2 fruit fly cellular contexts compared by ENCODE assay signal in genomic region chr2L:7923636-7924301, dm6.
A peak's percentile ranks its signal among the peaks of the same experiment; 100 is the strongest.
TF ChIP-seq lines count a peak whose summit lies in the region.

No protein-coding gene starts in this region.

TF ChIP-seq in whole organism, embryonic, 481 proteins besides CTCF, POLR2A, EP300 and RAD21 (continued from another document and continues in another):
- TF ChIP-seq CG3838 (GFP tag; optimal IDR thresholded peaks at IDR 0.05; lab: Kevin White, UChicago), result no peak
- peak; percentile 54 for TF ChIP-seq Hr39 (optimal IDR thresholded peaks at IDR 0.05; lab: Kevin White, UChicago)
- 0 out of 2 replicates have a peak, but pooled peaks have one; percentile 8 for TF ChIP-seq CG3847 (GFP tag; IDR thresholded peaks at IDR 0.05; lab: Robert Waterston, UW)
- no peak for TF ChIP-seq odd (GFP tag; optimal IDR thresholded peaks at IDR 0.05; lab: Kevin White, UChicago)
- TF ChIP-seq gem (tag; optimal IDR thresholded peaks at IDR 0.05; lab: Kevin White, UChicago), result peak; percentile 40
- TF ChIP-seq CG11504 (tag; optimal IDR thresholded peaks at IDR 0.05; lab: Kevin White, UChicago), result peak; percentile 12
- TF ChIP-seq mld (GFP tag; IDR thresholded peaks at IDR 0.05; lab: Robert Waterston, UW; ENCODE audit: partially characterized antibody), result no peak
- no peak for TF ChIP-seq Spps (tag; optimal IDR thresholded peaks at IDR 0.05; lab: Kevin White, UChicago)
- TF ChIP-seq otp (GFP tag; IDR thresholded peaks at IDR 0.05; lab: Robert Waterston, UW), result no peak
- TF ChIP-seq slbo (GFP tag; IDR thresholded peaks at IDR 0.05; lab: Robert Waterston, UW), result peak; percentile 31; the same call in 1 of the 2 replicates
- no peak for TF ChIP-seq Oli (tag; optimal IDR thresholded peaks at IDR 0.05; lab: Kevin White, UChicago)
- no peak for TF ChIP-seq az2 (GFP tag; optimal IDR thresholded peaks at IDR 0.05; lab: Kevin White, UChicago)
- TF ChIP-seq PHDP (tag; optimal IDR thresholded peaks at IDR 0.05; lab: Kevin White, UChicago), result peak; percentile 25
- peak in 1 of 2 experiments; percentile 20 for TF ChIP-seq Hr51 (GFP tag; optimal IDR thresholded peaks at IDR 0.05; lab: Kevin White, UChicago)
- TF ChIP-seq Hmx (GFP tag; optimal IDR thresholded peaks at IDR 0.05; lab: Kevin White, UChicago), result no peak
- TF ChIP-seq CG10462 (GFP tag; optimal IDR thresholded peaks at IDR 0.05; lab: Kevin White, UChicago), result no peak
- TF ChIP-seq CG13424 (tag; optimal IDR thresholded peaks at IDR 0.05; lab: Kevin White, UChicago), result peak; percentile 17
- TF ChIP-seq bcd (GFP tag; optimal IDR thresholded peaks at IDR 0.05; lab: Kevin White, UChicago), result no peak
- peak; percentile 59 for TF ChIP-seq row (GFP tag; IDR thresholded peaks at IDR 0.05; lab: Robert Waterston, UW)
- no peak for TF ChIP-seq dimm (GFP tag; IDR thresholded peaks at IDR 0.05; lab: Robert Waterston, UW)
- TF ChIP-seq CG5180 (GFP tag; optimal IDR thresholded peaks at IDR 0.05; lab: Kevin White, UChicago), result no peak
- TF ChIP-seq Vsx1 (GFP tag; optimal IDR thresholded peaks at IDR 0.05; lab: Kevin White, UChicago), result no peak
- no peak for TF ChIP-seq ems (GFP tag; optimal IDR thresholded peaks at IDR 0.05; lab: Kevin White, UChicago)
- no peak for TF ChIP-seq CG2712 (tag; optimal IDR thresholded peaks at IDR 0.05; lab: Kevin White, UChicago)
- TF ChIP-seq vnd (GFP tag; IDR thresholded peaks at IDR 0.05; lab: Robert Waterston, UW; ENCODE audit: partially characterized antibody), result no peak
- no peak for TF ChIP-seq eyg (GFP tag; optimal IDR thresholded peaks at IDR 0.05; lab: Kevin White, UChicago)
- no peak for TF ChIP-seq ATbp (GFP tag; optimal IDR thresholded peaks at IDR 0.05; lab: Kevin White, UChicago)
- no peak for TF ChIP-seq pfk (GFP tag; optimal IDR thresholded peaks at IDR 0.05; lab: Kevin White, UChicago)
- no peak for TF ChIP-seq Xbp1 (GFP tag; optimal IDR thresholded peaks at IDR 0.05; lab: Kevin White, UChicago)
- no peak for TF ChIP-seq CG14667 (GFP tag; IDR thresholded peaks at IDR 0.05; lab: Robert Waterston, UW)
- TF ChIP-seq zf30C (GFP tag; optimal IDR thresholded peaks at IDR 0.05; lab: Kevin White, UChicago), result no peak
- no peak for TF ChIP-seq CG11398 (GFP tag; optimal IDR thresholded peaks at IDR 0.05; lab: Kevin White, UChicago)
- no peak for TF ChIP-seq so (GFP tag; IDR thresholded peaks at IDR 0.05; lab: Robert Waterston, UW)
- TF ChIP-seq CG17568 (GFP tag; optimal IDR thresholded peaks at IDR 0.05; lab: Kevin White, UChicago), result no peak
- TF ChIP-seq CG14050 (GFP tag; IDR thresholded peaks at IDR 0.05; lab: Robert Waterston, UW), result no peak
- TF ChIP-seq Sox100B (GFP tag; optimal IDR thresholded peaks at IDR 0.05; lab: Kevin White, UChicago), result no peak
- no peak for TF ChIP-seq Oaz (GFP tag; IDR thresholded peaks at IDR 0.05; lab: Robert Waterston, UW)
- no peak for TF ChIP-seq ap (GFP tag; IDR thresholded peaks at IDR 0.05; lab: Robert Waterston, UW)
- TF ChIP-seq Bdp1 (GFP tag; optimal IDR thresholded peaks at IDR 0.05; lab: Kevin White, UChicago), result no peak
- no peak for TF ChIP-seq Bgb (GFP tag; IDR thresholded peaks at IDR 0.05; lab: Robert Waterston, UW; ENCODE audit: partially characterized antibody)
- TF ChIP-seq CG17361 (GFP tag; IDR thresholded peaks at IDR 0.05; lab: Robert Waterston, UW), result no peak
- TF ChIP-seq slou (GFP tag; optimal IDR thresholded peaks at IDR 0.05; lab: Kevin White, UChicago), result no peak
- TF ChIP-seq CG1529 (GFP tag; optimal IDR thresholded peaks at IDR 0.05; lab: Kevin White, UChicago), result no peak
- TF ChIP-seq CG10431 (GFP tag; optimal IDR thresholded peaks at IDR 0.05; lab: Kevin White, UChicago), result no peak
- TF ChIP-seq CG14014 (GFP tag; IDR thresholded peaks at IDR 0.05; lab: Robert Waterston, UW), result 0 out of 2 replicates have a peak, but pooled peaks have one; percentile 9
- no peak for TF ChIP-seq Ravus (GFP tag; IDR thresholded peaks at IDR 0.05; lab: Robert Waterston, UW)
- TF ChIP-seq CG15696 (tag; optimal IDR thresholded peaks at IDR 0.05; lab: Kevin White, UChicago), result no peak
- no peak for TF ChIP-seq CG12071 (GFP tag; optimal IDR thresholded peaks at IDR 0.05; lab: Kevin White, UChicago)
- no peak for TF ChIP-seq pum (GFP tag; optimal IDR thresholded peaks at IDR 0.05; lab: Kevin White, UChicago)
- peak; percentile 19 for TF ChIP-seq grau (tag; optimal IDR thresholded peaks at IDR 0.05; lab: Kevin White, UChicago)
- no peak for TF ChIP-seq sens-2 (GFP tag; IDR thresholded peaks at IDR 0.05; lab: Robert Waterston, UW)
- TF ChIP-seq pzg (GFP tag; optimal IDR thresholded peaks at IDR 0.05; lab: Kevin White, UChicago), result no peak
- TF ChIP-seq eve (GFP tag; optimal IDR thresholded peaks at IDR 0.05; lab: Kevin White, UChicago), result no peak
- no peak for TF ChIP-seq NfI (GFP tag; optimal IDR thresholded peaks at IDR 0.05; lab: Kevin White, UChicago)
- no peak for TF ChIP-seq Gug (GFP tag; IDR thresholded peaks at IDR 0.05; lab: Robert Waterston, UW)
- no peak for TF ChIP-seq fu2 (GFP tag; optimal IDR thresholded peaks at IDR 0.05; lab: Kevin White, UChicago)
- no peak for TF ChIP-seq CG7745 (tag; optimal IDR thresholded peaks at IDR 0.05; lab: Kevin White, UChicago)
- no peak for TF ChIP-seq Dip2 (GFP tag; IDR thresholded peaks at IDR 0.05; lab: Robert Waterston, UW)
- TF ChIP-seq CG17612 (GFP tag; IDR thresholded peaks at IDR 0.05; lab: Robert Waterston, UW), result no peak
- no peak for TF ChIP-seq CG32772 (GFP tag; IDR thresholded peaks at IDR 0.05; lab: Robert Waterston, UW)
- peak; percentile 8 for TF ChIP-seq CG2678 (tag; optimal IDR thresholded peaks at IDR 0.05; lab: Kevin White, UChicago)
- TF ChIP-seq Gsc (GFP tag; IDR thresholded peaks at IDR 0.05; lab: Robert Waterston, UW), result no peak
- no peak for TF ChIP-seq Nf-YC (tag; optimal IDR thresholded peaks at IDR 0.05; lab: Kevin White, UChicago)
- peak; percentile 31; the same call in 1 of the 3 replicates for TF ChIP-seq tgo (GFP tag; IDR thresholded peaks at IDR 0.05; lab: Robert Waterston, UW)
- no peak for TF ChIP-seq gcm (GFP tag; optimal IDR thresholded peaks at IDR 0.05; lab: Kevin White, UChicago)
- TF ChIP-seq nerfin-2 (GFP tag; IDR thresholded peaks at IDR 0.05; lab: Robert Waterston, UW; ENCODE audit: partially characterized antibody), result no peak
- TF ChIP-seq Dbx (GFP tag; IDR thresholded peaks at IDR 0.05; lab: Robert Waterston, UW), result no peak
- TF ChIP-seq HLH3B (GFP tag; IDR thresholded peaks at IDR 0.05; lab: Robert Waterston, UW), result no peak
- no peak for TF ChIP-seq kay (GFP tag; optimal IDR thresholded peaks at IDR 0.05; lab: Kevin White, UChicago)

TF ChIP-seq in whole organism, prepupa, 60 proteins besides CTCF, POLR2A, EP300 and RAD21 (continued from another document):
- no peak for TF ChIP-seq CG6276 (GFP tag; optimal IDR thresholded peaks at IDR 0.05; lab: Kevin White, UChicago)
- TF ChIP-seq esn (GFP tag; optimal IDR thresholded peaks at IDR 0.05; lab: Kevin White, UChicago), result no peak
- no peak for TF ChIP-seq fkh (GFP tag; optimal IDR thresholded peaks at IDR 0.05; lab: Kevin White, UChicago)
- no peak for TF ChIP-seq pdm3 (GFP tag; optimal IDR thresholded peaks at IDR 0.05; lab: Kevin White, UChicago)
- TF ChIP-seq acj6 (GFP tag; optimal IDR thresholded peaks at IDR 0.05; lab: Kevin White, UChicago), result no peak
- no peak for TF ChIP-seq CG16779 (tag; optimal IDR thresholded peaks at IDR 0.05; lab: Kevin White, UChicago)
- no peak for TF ChIP-seq CG34406 (GFP tag; optimal IDR thresholded peaks at IDR 0.05; lab: Kevin White, UChicago)
- TF ChIP-seq Hr4 (GFP tag; optimal IDR thresholded peaks at IDR 0.05; lab: Kevin White, UChicago), result no peak
- TF ChIP-seq fd59A (GFP tag; optimal IDR thresholded peaks at IDR 0.05; lab: Kevin White, UChicago), result peak; percentile 26
- peak; percentile 29 for TF ChIP-seq achi (GFP tag; optimal IDR thresholded peaks at IDR 0.05; lab: Kevin White, UChicago)
- TF ChIP-seq Blimp-1 (GFP tag; optimal IDR thresholded peaks at IDR 0.05; lab: Kevin White, UChicago), result no peak
- peak; percentile 8 for TF ChIP-seq CG8632 (GFP tag; optimal IDR thresholded peaks at IDR 0.05; lab: Kevin White, UChicago)
- peak; percentile 7 to 21 for TF ChIP-seq ss (GFP tag; optimal IDR thresholded peaks at IDR 0.05; lab: Kevin White, UChicago)
- no peak for TF ChIP-seq Sox14 (GFP tag; optimal IDR thresholded peaks at IDR 0.05; lab: Kevin White, UChicago)
- no peak for TF ChIP-seq Gug (GFP tag; IDR thresholded peaks at IDR 0.05; lab: Robert Waterston, UW)
- no peak for TF ChIP-seq Lpt (GFP tag; optimal IDR thresholded peaks at IDR 0.05; lab: Kevin White, UChicago)
- TF ChIP-seq net (GFP tag; optimal IDR thresholded peaks at IDR 0.05; lab: Kevin White, UChicago), result no peak
- no peak for TF ChIP-seq Met (GFP tag; optimal IDR thresholded peaks at IDR 0.05; lab: Kevin White, UChicago)
- no peak for TF ChIP-seq CG11294 (GFP tag; IDR thresholded peaks at IDR 0.05; lab: Robert Waterston, UW)
- peak; percentile 39 for TF ChIP-seq CG3032 (tag; optimal IDR thresholded peaks at IDR 0.05; lab: Kevin White, UChicago)
- no peak for TF ChIP-seq CG9139 (GFP tag; optimal IDR thresholded peaks at IDR 0.05; lab: Kevin White, UChicago)
- no peak for TF ChIP-seq Sox15 (GFP tag; optimal IDR thresholded peaks at IDR 0.05; lab: Kevin White, UChicago)
- no peak for TF ChIP-seq Sox102F (GFP tag; optimal IDR thresholded peaks at IDR 0.05; lab: Kevin White, UChicago)
- no peak for TF ChIP-seq vri (GFP tag; optimal IDR thresholded peaks at IDR 0.05; lab: Kevin White, UChicago)
- peak; percentile 19 for TF ChIP-seq CG10669 (GFP tag; optimal IDR thresholded peaks at IDR 0.05; lab: Kevin White, UChicago)
- peak; percentile 48 for TF ChIP-seq CG1621 (tag; optimal IDR thresholded peaks at IDR 0.05; lab: Kevin White, UChicago)
- TF ChIP-seq CG8319 (GFP tag; optimal IDR thresholded peaks at IDR 0.05; lab: Kevin White, UChicago), result no peak
- no peak for TF ChIP-seq lz (GFP tag; optimal IDR thresholded peaks at IDR 0.05; lab: Kevin White, UChicago)
- peak; percentile 42 for TF ChIP-seq OdsH (GFP tag; optimal IDR thresholded peaks at IDR 0.05; lab: Kevin White, UChicago)
- peak; percentile 51 for TF ChIP-seq CG10631 (GFP tag; optimal IDR thresholded peaks at IDR 0.05; lab: Kevin White, UChicago)
- peak; percentile 38; the same call in 1 of the 3 replicates for TF ChIP-seq CG8119 (GFP tag; IDR thresholded peaks at IDR 0.05; lab: Robert Waterston, UW)
- no peak for TF ChIP-seq CG11902 (GFP tag; optimal IDR thresholded peaks at IDR 0.05; lab: Kevin White, UChicago)
- no peak for TF ChIP-seq CG7368 (GFP tag; optimal IDR thresholded peaks at IDR 0.05; lab: Kevin White, UChicago)
- TF ChIP-seq cyc (GFP tag; optimal IDR thresholded peaks at IDR 0.05; lab: Kevin White, UChicago), result no peak
- no peak for TF ChIP-seq CG15336 (GFP tag; IDR thresholded peaks at IDR 0.05; lab: Robert Waterston, UW)
- TF ChIP-seq CG6854 (GFP tag; optimal IDR thresholded peaks at IDR 0.05; lab: Kevin White, UChicago), result no peak
